Worm (Caenorhabditis elegans) whole organism, young adult: ENCODE results near the gene clec-173.

Experiments
- B0035.1 ChIP-seq: sonication (generic microtip); optimal IDR thresholded peaks from 2 replicates; lab custom pipeline; 2016; ENCODE audit warnings: missing genetic modification characterization, mild to moderate bottlenecking, missing compliant biosample characterization, missing genotype, missing genetic modification reagents
- B0261.1 ChIP-seq: sonication (generic microtip); optimal IDR thresholded peaks from 2 replicates; lab custom pipeline; 2016; ENCODE audit warnings: mild to moderate bottlenecking, missing genetic modification characterization, moderate library complexity, missing compliant biosample characterization
- C06A6.2 ChIP-seq: fragments of 200-800 bp; sonication (Bioruptor generic); conservative IDR thresholded peaks from 2 replicates; pipeline ENCODE4 v1.3.6; 2022; ENCODE audit warnings: missing genetic modification characterization, missing compliant biosample characterization
- C17E4.6 ChIP-seq: fragments of 200-800 bp; sonication (Bioruptor generic); IDR thresholded peaks from 2 replicates; pipeline ENCODE4 v1.3.6; 2022; ENCODE audit warnings: missing genetic modification reagents, missing genetic modification characterization, missing compliant biosample characterization
- D2030.7 ChIP-seq: fragments of 200-800 bp; sonication (Bioruptor generic); IDR thresholded peaks from 2 replicates; pipeline ENCODE4 v1.3.6; 2022; ENCODE audit warnings: missing genetic modification reagents, missing genetic modification characterization, missing compliant biosample characterization
- F33H1.4 ChIP-seq: fragments of 200-800 bp; sonication (Bioruptor generic); IDR thresholded peaks from 2 replicates; pipeline ENCODE4 v1.3.6; 2022; ENCODE audit warnings: missing genetic modification reagents, missing genetic modification characterization, missing compliant biosample characterization
- F39B2.1 ChIP-seq: fragments of 200-800 bp; sonication (Bioruptor generic); IDR thresholded peaks from 2 replicates; pipeline ENCODE4 v1.3.6; 2022; ENCODE audit warnings: missing genetic modification reagents, missing genetic modification characterization, missing compliant biosample characterization
- K11D2.4 ChIP-seq: fragments of 200-800 bp; sonication (Bioruptor generic); IDR thresholded peaks from 2 replicates; pipeline ENCODE4 v1.3.6; 2022; ENCODE audit warnings: missing genetic modification reagents, missing genetic modification characterization, missing compliant biosample characterization
- T26A5.8 ChIP-seq: sonication (generic microtip); optimal IDR thresholded peaks from 2 replicates; lab custom pipeline; 2016; ENCODE audit warnings: missing genetic modification characterization, missing compliant biosample characterization
- Y56A3A.18 ChIP-seq: fragments of 200-800 bp; sonication (Bioruptor generic); IDR thresholded peaks from 2 replicates; pipeline ENCODE4 v1.3.6; 2022; ENCODE audit warnings: missing genetic modification reagents, missing genetic modification characterization, missing compliant biosample characterization
- Y67H2A.10 ChIP-seq: fragments of 200-800 bp; sonication (Bioruptor generic); conservative IDR thresholded peaks from 2 replicates; pipeline ENCODE4 v1.3.6; 2022; ENCODE audit warnings: missing genetic modification reagents, missing genetic modification characterization, missing compliant biosample characterization
- akir-1 ChIP-seq: fragments of 200-800 bp; sonication (Bioruptor generic); optimal IDR thresholded peaks from 2 replicates; lab custom pipeline; 2018; ENCODE audit warnings: mild to moderate bottlenecking, missing genetic modification characterization, moderate library complexity, missing compliant biosample characterization
- athp-1 ChIP-seq: sonication (generic microtip); optimal IDR thresholded peaks from 2 replicates; lab custom pipeline; 2017; ENCODE audit warnings: mild to moderate bottlenecking, missing genetic modification characterization, missing compliant biosample characterization
- bed-1 ChIP-seq: fragments of 200-800 bp; sonication (Bioruptor generic); IDR thresholded peaks from 2 replicates; pipeline ENCODE4 v1.3.6; 2022; ENCODE audit warnings: missing genetic modification reagents, missing genetic modification characterization, missing compliant biosample characterization
- bed-2 ChIP-seq: fragments of 200-800 bp; sonication (Bioruptor generic); IDR thresholded peaks from 2 replicates; pipeline ENCODE4 v1.3.6; 2022; ENCODE audit warnings: missing genetic modification reagents, missing genetic modification characterization, missing compliant biosample characterization
- ceh-79 ChIP-seq: sonication (generic microtip); optimal IDR thresholded peaks from 2 replicates; lab custom pipeline; 2017; ENCODE audit warnings: mild to moderate bottlenecking, missing genetic modification characterization, missing compliant biosample characterization
- dox-1 ChIP-seq: fragments of 200-800 bp; sonication (Bioruptor generic); IDR thresholded peaks from 2 replicates; pipeline ENCODE4 v1.3.6; 2022; ENCODE audit warnings: missing genetic modification reagents, missing genetic modification characterization, missing compliant biosample characterization
- dpff-1 ChIP-seq: sonication (generic microtip); optimal IDR thresholded peaks from 2 replicates; lab custom pipeline; 2017; ENCODE audit warnings: mild to moderate bottlenecking, missing genetic modification characterization, missing compliant biosample characterization
- dpl-1 ChIP-seq: fragments of 150-350 bp; optimal IDR thresholded peaks from 2 replicates; lab custom pipeline; 2014; ENCODE audit warnings: missing biosample characterization, missing genetic modification reagents, missing genetic modification characterization
- egrh-3 ChIP-seq: fragments of 200-800 bp; sonication (Bioruptor generic); IDR thresholded peaks from 2 replicates; pipeline ENCODE4 v1.3.6; 2022; ENCODE audit warnings: missing genetic modification reagents, missing genetic modification characterization, missing compliant biosample characterization
- ekl-4 ChIP-seq: fragments of 200-800 bp; sonication (Bioruptor generic); IDR thresholded peaks from 2 replicates; pipeline ENCODE4 v1.3.6; 2022; ENCODE audit warnings: missing genetic modification reagents, missing genetic modification characterization, missing compliant biosample characterization
- fkh-3 ChIP-seq: sonication (generic microtip); optimal IDR thresholded peaks from 2 replicates; lab custom pipeline; 2016; ENCODE audit warnings: mild to moderate bottlenecking, missing genetic modification characterization, missing compliant biosample characterization
- him-1 ChIP-seq: sonication (generic microtip); optimal IDR thresholded peaks from 2 replicates; lab custom pipeline; 2016; ENCODE audit warnings: missing genotype, missing genetic modification reagents, missing genetic modification characterization, missing compliant biosample characterization
- hlh-12 ChIP-seq: sonication (generic microtip); optimal IDR thresholded peaks from 2 replicates; lab custom pipeline; 2016; ENCODE audit warnings: missing genetic modification characterization, missing compliant biosample characterization
- hlh-26 ChIP-seq: fragments of 200-800 bp; sonication (Bioruptor generic); conservative IDR thresholded peaks from 2 replicates; pipeline ENCODE4 v1.3.6; 2022; ENCODE audit warnings: missing genetic modification reagents, missing genetic modification characterization, missing compliant biosample characterization
- hmg-1.2 ChIP-seq: fragments of 200-800 bp; sonication (Bioruptor generic); IDR thresholded peaks from 2 replicates; pipeline ENCODE4 v1.3.6; 2022; ENCODE audit warnings: missing genetic modification reagents, missing genetic modification characterization, missing compliant biosample characterization
- let-526 ChIP-seq: fragments of 200-800 bp; sonication (Bioruptor generic); IDR thresholded peaks from 2 replicates; pipeline ENCODE4 v1.3.6; 2022; ENCODE audit warnings: missing genetic modification reagents, missing genetic modification characterization, missing compliant biosample characterization
- lin-40 ChIP-seq: sonication (generic microtip); optimal IDR thresholded peaks from 2 replicates; lab custom pipeline; 2016; ENCODE audit warnings: missing genetic modification characterization, mild to moderate bottlenecking, missing compliant biosample characterization, missing genotype, missing genetic modification reagents
- lsl-1 ChIP-seq: fragments of 200-800 bp; sonication (Bioruptor generic); optimal IDR thresholded peaks from 2 replicates; lab custom pipeline; 2018; ENCODE audit warnings: mild to moderate bottlenecking, missing genetic modification characterization, moderate library complexity, missing compliant biosample characterization
- madf-3 ChIP-seq: fragments of 200-800 bp; sonication (Bioruptor generic); IDR thresholded peaks from 2 replicates; pipeline ENCODE4 v1.3.6; 2022; ENCODE audit warnings: missing genetic modification reagents, missing genetic modification characterization, missing compliant biosample characterization
- madf-6 ChIP-seq: fragments of 200-800 bp; sonication (Bioruptor generic); IDR thresholded peaks from 2 replicates; pipeline ENCODE4 v1.3.6; 2022; ENCODE audit warnings: missing genetic modification reagents, missing genetic modification characterization, missing compliant biosample characterization
- mcd-1 ChIP-seq: fragments of 200-800 bp; sonication (Bioruptor generic); IDR thresholded peaks from 2 replicates; pipeline ENCODE4 v1.3.6; 2022; ENCODE audit warnings: missing genetic modification reagents, missing genetic modification characterization, missing compliant biosample characterization
- nfyb-1 ChIP-seq: fragments of 200-800 bp; sonication (Bioruptor generic); IDR thresholded peaks from 2 replicates; pipeline ENCODE4 v1.3.6; 2022; ENCODE audit warnings: missing genetic modification reagents, missing genetic modification characterization, missing compliant biosample characterization
- nhr-80 ChIP-seq: sonication (generic microtip); optimal IDR thresholded peaks from 2 replicates; lab custom pipeline; 2016; ENCODE audit warnings: missing genetic modification characterization, missing compliant biosample characterization
- nhr-90 ChIP-seq: sonication (generic microtip); optimal IDR thresholded peaks from 2 replicates; lab custom pipeline; 2016; ENCODE audit warnings: missing genotype, mild to moderate bottlenecking, missing genetic modification characterization, missing compliant biosample characterization
- pha-4 ChIP-seq: fragments of 150-350 bp; sonication (generic microtip); optimal IDR thresholded peaks from 2 replicates; lab custom pipeline; 2014; ENCODE audit warnings: missing biosample characterization, missing genetic modification reagents, missing genetic modification characterization
- sea-2 ChIP-seq: fragments of 200-800 bp; sonication (Bioruptor generic); IDR thresholded peaks from 2 replicates; pipeline ENCODE4 v1.3.6; 2022; ENCODE audit warnings: missing genetic modification characterization, missing compliant biosample characterization
- snpc-3.4 ChIP-seq: sonication (generic microtip); optimal IDR thresholded peaks from 2 replicates; lab custom pipeline; 2017; ENCODE audit warnings: missing genetic modification characterization, mild to moderate bottlenecking, missing compliant biosample characterization, antibody characterized with exemption, moderate library complexity, missing genotype, missing genetic modification reagents
- snpc-4 ChIP-seq, 5 experiments: fragments of 150-350 bp in 1 of 5; sonication (generic microtip) in 4 of 5; optimal IDR thresholded peaks; 2 replicates each; lab custom pipeline; 2014 to 2018; ENCODE audit warnings: missing genetic modification characterization in 5 of 5, missing biosample characterization in 3 of 5, antibody characterized with exemption in 2 of 5, mild to moderate bottlenecking in 2 of 5, missing compliant biosample characterization in 2 of 5, missing genotype in 2 of 5, moderate library complexity in 2 of 5, missing genetic modification reagents in 1 of 5
- sptf-2 ChIP-seq: fragments of 200-800 bp; sonication (Bioruptor generic); optimal IDR thresholded peaks from 2 replicates; lab custom pipeline; 2018; ENCODE audit warnings: mild to moderate bottlenecking, missing genetic modification characterization, missing compliant biosample characterization
- tbp1 ChIP-seq: fragments of 200-800 bp; sonication (Bioruptor generic); optimal IDR thresholded peaks from 2 replicates; lab custom pipeline; 2018; ENCODE audit warnings: mild to moderate bottlenecking, missing genetic modification characterization, missing compliant biosample characterization
- tlf-1 ChIP-seq: fragments of 200-800 bp; sonication (Bioruptor generic); optimal IDR thresholded peaks from 2 replicates; lab custom pipeline; 2018; ENCODE audit warnings: mild to moderate bottlenecking, missing genetic modification characterization, missing compliant biosample characterization
- zfh-2 ChIP-seq: fragments of 200-800 bp; sonication (Bioruptor generic); conservative IDR thresholded peaks from 2 replicates; pipeline ENCODE4 v1.3.6; 2022; ENCODE audit warnings: missing genetic modification reagents, missing genetic modification characterization, missing compliant biosample characterization
- zim-3 ChIP-seq: sonication (generic microtip); optimal IDR thresholded peaks from 2 replicates; lab custom pipeline; 2017; ENCODE audit warnings: mild to moderate bottlenecking, missing genetic modification characterization, moderate library complexity, missing compliant biosample characterization
- ztf-28 ChIP-seq: fragments of 200-800 bp; sonication (Bioruptor generic); IDR thresholded peaks from 2 replicates; pipeline ENCODE4 v1.3.6; 2022; ENCODE audit warnings: missing genetic modification reagents, missing genetic modification characterization, missing compliant biosample characterization
- ztf-3 ChIP-seq: fragments of 200-800 bp; sonication (Bioruptor generic); optimal IDR thresholded peaks from 2 replicates; lab custom pipeline; 2018; ENCODE audit warnings: mild to moderate bottlenecking, missing genetic modification characterization, missing compliant biosample characterization

The clec-173 gene

ce11 chrIV:3296578-3297549 lies 29.4 kb upstream of the clec-173 start:
- TF ChIP-seq hlh-12 (tag; lab: Kevin White, UChicago) (no peak), lsl-1 (GFP tag; lab: Kevin White, UChicago) (peak; percentile 57), akir-1 (no peak), ztf-3 (GFP tag; lab: Kevin White, UChicago) (no peak), fkh-3 (tag; lab: Kevin White, UChicago) (no peak), tlf-1 (peak; percentile 45), Y67H2A.10 (GFP tag; lab: Robert Waterston, UW) (no peak), madf-6 (GFP tag; lab: Robert Waterston, UW) (peak; percentile 65), nhr-80 (no peak), madf-3 (GFP tag; lab: Robert Waterston, UW) (0 out of 2 replicates have a peak, but pooled peaks have one; percentile 6), nhr-90 (tag; lab: Kevin White, UChicago) (peak; percentile 13), let-526 (GFP tag; lab: Robert Waterston, UW) (no peak), lin-40 (tag; lab: Kevin White, UChicago) (no peak), T26A5.8 (tag; lab: Kevin White, UChicago) (peak; percentile 63), tbp1 (peak; percentile 34), dox-1 (GFP tag; lab: Robert Waterston, UW) (no peak), him-1 (tag; lab: Kevin White, UChicago) (no peak), D2030.7 (GFP tag; lab: Robert Waterston, UW) (no peak; the same call in 1 of the 2 replicates), dpl-1 (GFP tag; lab: Kevin White, UChicago) (no peak), hlh-26 (GFP tag; lab: Robert Waterston, UW) (no peak), hmg-1.2 (no peak; the same call in 1 of the 2 replicates), B0035.1 (tag; lab: Kevin White, UChicago) (peak; percentile 2), B0261.1 (no peak), sptf-2 (GFP tag; lab: Kevin White, UChicago) (no peak), snpc-4 (GFP tag; optimal IDR thresholded peaks at IDR 0.05; lab: Kevin White, UChicago) (no peak), snpc-4 (tag; optimal IDR thresholded peaks at IDR 0.05; lab: Kevin White, UChicago) (peak in 2 of 4 experiments; percentile 25 to 31), F39B2.1 (GFP tag; lab: Robert Waterston, UW) (peak; percentile 22; the same call in 1 of the 2 replicates), K11D2.4 (GFP tag; lab: Robert Waterston, UW) (no peak), F33H1.4 (no peak; the same call in 1 of the 2 replicates), ekl-4 (GFP tag; lab: Robert Waterston, UW) (no peak; the same call in 1 of the 2 replicates), mcd-1 (peak; percentile 55), bed-2 (no peak), bed-1 (GFP tag; lab: Robert Waterston, UW) (no peak), zfh-2 (GFP tag; lab: Robert Waterston, UW) (no peak), C17E4.6 (GFP tag; lab: Robert Waterston, UW) (no peak), sea-2 (GFP tag; lab: Robert Waterston, UW) (no peak), snpc-3.4 (tag; lab: Kevin White, UChicago) (peak; percentile 4), athp-1 (peak; percentile 78), nfyb-1 (GFP tag; lab: Robert Waterston, UW) (no peak), pha-4 (no peak), Y56A3A.18 (GFP tag; lab: Robert Waterston, UW) (0 out of 2 replicates have a peak, but pooled peaks have one; percentile 33), egrh-3 (GFP tag; lab: Robert Waterston, UW) (no peak), C06A6.2 (GFP tag; lab: Robert Waterston, UW) (no peak), dpff-1 (tag; lab: Kevin White, UChicago) (no peak), zim-3 (tag; lab: Kevin White, UChicago) (peak; percentile 45), ztf-28 (GFP tag; lab: Robert Waterston, UW) (no peak), ceh-79 (peak; percentile 62)
